Fruit fly (Drosophila melanogaster) whole organism, embryonic: ENCODE results near the gene CG15044.

Source experiments
- Abd-B ChIP-seq: fragments of 200-800 bp; sonication (Bioruptor generic); optimal IDR thresholded peaks from 2 replicates; lab custom pipeline; 2018; ENCODE audit warnings: missing biosample characterization, mild to moderate bottlenecking, missing genetic modification characterization, moderate library complexity
- Adf1 ChIP-seq: fragments of 200-800 bp; sonication (Bioruptor generic); IDR thresholded peaks from 2 replicates; pipeline ENCODE4 v1.3.6; 2022; ENCODE audit warnings: missing biosample characterization, missing genetic modification characterization
- C15 ChIP-seq: fragments of 200-800 bp; sonication (Bioruptor generic); IDR thresholded peaks from 3 replicates; pipeline ENCODE4 v1.3.6; 2022; ENCODE audit warnings: missing biosample characterization, missing genetic modification characterization
- CG10274 ChIP-seq: fragments of 200-800 bp; sonication (Bioruptor generic); optimal IDR thresholded peaks from 3 replicates; lab custom pipeline; 2017; ENCODE audit warnings: missing biosample characterization, mild to moderate bottlenecking, missing genetic modification characterization
- CG10462 ChIP-seq: fragments of 200-800 bp; sonication (Bioruptor generic); optimal IDR thresholded peaks from 2 replicates; lab custom pipeline; 2016; ENCODE audit warnings: missing biosample characterization, missing genetic modification characterization
- CG11560 ChIP-seq: fragments of 200-800 bp; sonication (Bioruptor generic); IDR thresholded peaks from 3 replicates; pipeline ENCODE4 v1.3.6; 2022; ENCODE audit warnings: missing biosample characterization, missing genetic modification characterization
- CG12104 ChIP-seq: fragments of 200-800 bp; sonication (Bioruptor generic); optimal IDR thresholded peaks from 3 replicates; lab custom pipeline; 2016; ENCODE audit warnings: missing biosample characterization, missing genetic modification characterization
- CG12236 ChIP-seq: fragments of 200-800 bp; sonication (Bioruptor generic); optimal IDR thresholded peaks from 2 replicates; lab custom pipeline; 2016; ENCODE audit warnings: missing biosample characterization, missing genetic modification characterization
- CG12942 ChIP-seq: fragments of 200-800 bp; sonication (Bioruptor generic); optimal IDR thresholded peaks from 3 replicates; lab custom pipeline; 2016; ENCODE audit warnings: missing biosample characterization, missing genetic modification characterization
- CG14050 ChIP-seq: fragments of 200-800 bp; sonication (Bioruptor generic); IDR thresholded peaks from 3 replicates; pipeline ENCODE4 v1.3.6; 2022; ENCODE audit warnings: missing biosample characterization, missing genetic modification characterization
- CG16863 ChIP-seq: fragments of 200-800 bp; sonication (Bioruptor generic); optimal IDR thresholded peaks from 3 replicates; lab custom pipeline; 2016; ENCODE audit warnings: missing biosample characterization, missing genetic modification characterization
- CG3065 ChIP-seq: fragments of 200-800 bp; sonication (Bioruptor generic); optimal IDR thresholded peaks from 2 replicates; lab custom pipeline; 2016; ENCODE audit warnings: missing biosample characterization, missing genetic modification characterization
- CG4730 ChIP-seq: fragments of 200-800 bp; sonication (Bioruptor generic); IDR thresholded peaks from 2 replicates; pipeline ENCODE4 v1.3.6; 2022; ENCODE audit warnings: missing biosample characterization, missing genetic modification characterization
- CG6654 ChIP-seq: fragments of 200-800 bp; sonication (Bioruptor generic); optimal IDR thresholded peaks from 2 replicates; lab custom pipeline; 2017; ENCODE audit warnings: missing biosample characterization, mild to moderate bottlenecking, missing genetic modification characterization
- CG7556 ChIP-seq: fragments of 200-800 bp; sonication (Bioruptor generic); optimal IDR thresholded peaks from 2 replicates; lab custom pipeline; 2017; ENCODE audit warnings: missing biosample characterization, mild to moderate bottlenecking, missing genetic modification characterization
- CG7963 ChIP-seq: fragments of 200-800 bp; sonication (Bioruptor generic); IDR thresholded peaks from 3 replicates; pipeline ENCODE4 v1.3.6; 2022; ENCODE audit warnings: missing biosample characterization, missing genetic modification characterization; ENCODE audit not compliant: partially characterized antibody
- CG8944 ChIP-seq: fragments of 200-800 bp; sonication (Bioruptor generic); optimal IDR thresholded peaks from 3 replicates; lab custom pipeline; 2016; ENCODE audit warnings: missing biosample characterization, missing genetic modification characterization
- CG9609 ChIP-seq: fragments of 200-800 bp; sonication (Bioruptor generic); optimal IDR thresholded peaks from 3 replicates; lab custom pipeline; 2016; ENCODE audit warnings: missing biosample characterization, missing genetic modification characterization
- CG9797 ChIP-seq: fragments of 200-800 bp; sonication (Bioruptor generic); optimal IDR thresholded peaks from 3 replicates; lab custom pipeline; 2018; ENCODE audit warnings: missing biosample characterization, mild to moderate bottlenecking, missing genetic modification characterization
- Dad ChIP-seq: fragments of 200-800 bp; sonication (Bioruptor generic); optimal IDR thresholded peaks from 3 replicates; lab custom pipeline; 2016; ENCODE audit warnings: missing biosample characterization, missing genetic modification characterization
- Drgx ChIP-seq: fragments of 200-800 bp; sonication (Bioruptor generic); IDR thresholded peaks from 2 replicates; pipeline ENCODE4 v1.3.6; 2022; ENCODE audit warnings: missing biosample characterization, missing genetic modification characterization
- Hr3 ChIP-seq: fragments of 200-800 bp; sonication (Bioruptor generic); optimal IDR thresholded peaks from 3 replicates; lab custom pipeline; 2016; ENCODE audit warnings: missing biosample characterization, missing genetic modification characterization
- Hr78 ChIP-seq, 2 experiments: fragments of 200-800 bp in 1 of 2; fragments of >200 bp in 1 of 2; sonication (Bioruptor generic) in 1 of 2; optimal IDR thresholded peaks; 2 replicates each; lab custom pipeline; 2017 to 2019; ENCODE audit warnings: missing biosample characterization in 2 of 2, missing genetic modification characterization in 2 of 2, mild to moderate bottlenecking in 1 of 2, moderate library complexity in 1 of 2
- Kr ChIP-seq: fragments of 200-800 bp; sonication (Bioruptor generic); optimal IDR thresholded peaks from 2 replicates; lab custom pipeline; 2017; ENCODE audit warnings: missing biosample characterization, mild to moderate bottlenecking, missing genetic modification characterization
- Lim3 ChIP-seq: fragments of 200-800 bp; sonication (Bioruptor generic); IDR thresholded peaks from 2 replicates; pipeline ENCODE4 v1.3.6; 2022; ENCODE audit warnings: missing biosample characterization, missing genetic modification characterization
- Mad ChIP-seq: fragments of 200-800 bp; sonication (Bioruptor generic); optimal IDR thresholded peaks from 2 replicates; lab custom pipeline; 2016; ENCODE audit warnings: missing biosample characterization, missing genetic modification characterization
- Neu2 ChIP-seq: fragments of 200-800 bp; sonication (Bioruptor generic); optimal IDR thresholded peaks from 3 replicates; lab custom pipeline; 2016; ENCODE audit warnings: missing biosample characterization, missing genetic modification characterization, borderline replicate concordance
- Opbp ChIP-seq: fragments of 200-800 bp; sonication (Bioruptor generic); IDR thresholded peaks from 3 replicates; pipeline ENCODE4 v1.3.6; 2022; ENCODE audit warnings: missing biosample characterization, missing genetic modification characterization; ENCODE audit not compliant: partially characterized antibody
- Ravus ChIP-seq: fragments of 200-800 bp; sonication (Bioruptor generic); IDR thresholded peaks from 2 replicates; pipeline ENCODE4 v1.3.6; 2022; ENCODE audit warnings: missing biosample characterization, missing genetic modification characterization
- Sox100B ChIP-seq: fragments of 200-800 bp; sonication (Bioruptor generic); optimal IDR thresholded peaks from 3 replicates; lab custom pipeline; 2018; ENCODE audit warnings: missing biosample characterization, mild to moderate bottlenecking, missing genetic modification characterization
- Vsx1 ChIP-seq: fragments of 200-800 bp; sonication (Bioruptor generic); optimal IDR thresholded peaks from 2 replicates; lab custom pipeline; 2017; ENCODE audit warnings: missing biosample characterization, mild to moderate bottlenecking, missing genetic modification characterization, missing genetic modification reagents
- bab2 ChIP-seq: fragments of 200-800 bp; sonication (Bioruptor generic); optimal IDR thresholded peaks from 2 replicates; lab custom pipeline; 2016; ENCODE audit warnings: missing biosample characterization, missing genetic modification characterization
- bowl ChIP-seq: fragments of 200-800 bp; sonication (Bioruptor generic); IDR thresholded peaks from 2 replicates; pipeline ENCODE4 v1.3.6; 2022; ENCODE audit warnings: missing biosample characterization, missing genetic modification characterization
- cg ChIP-seq: fragments of 200-800 bp; sonication (Bioruptor generic); optimal IDR thresholded peaks from 3 replicates; lab custom pipeline; 2019; ENCODE audit warnings: missing biosample characterization, mild to moderate bottlenecking, missing genetic modification characterization, moderate library complexity
- chinmo ChIP-seq: fragments of 200-800 bp; sonication (Bioruptor generic); IDR thresholded peaks from 4 replicates; pipeline ENCODE4 v1.3.6; 2022; ENCODE audit warnings: missing biosample characterization, missing genetic modification characterization; ENCODE audit not compliant: partially characterized antibody
- crc ChIP-seq: fragments of 200-800 bp; sonication (Bioruptor generic); optimal IDR thresholded peaks from 2 replicates; lab custom pipeline; 2016; ENCODE audit warnings: missing biosample characterization, missing genetic modification characterization
- en ChIP-seq: fragments of 200-800 bp; sonication (Bioruptor generic); optimal IDR thresholded peaks from 2 replicates; lab custom pipeline; 2016; ENCODE audit warnings: missing biosample characterization, missing genetic modification characterization
- jing ChIP-seq: fragments of 200-800 bp; sonication (Bioruptor generic); optimal IDR thresholded peaks from 2 replicates; lab custom pipeline; 2018; ENCODE audit warnings: missing biosample characterization, mild to moderate bottlenecking, missing genetic modification characterization
- luna ChIP-seq: fragments of 200-800 bp; sonication (Bioruptor generic); optimal IDR thresholded peaks from 2 replicates; lab custom pipeline; 2016; ENCODE audit warnings: missing biosample characterization, missing genetic modification characterization
- pfk ChIP-seq: fragments of 200-800 bp; sonication (Bioruptor generic); optimal IDR thresholded peaks from 2 replicates; lab custom pipeline; 2018; ENCODE audit warnings: missing biosample characterization, mild to moderate bottlenecking, missing genetic modification characterization, moderate library complexity
- phol ChIP-seq: fragments of 200-800 bp; sonication (Bioruptor generic); optimal IDR thresholded peaks from 3 replicates; lab custom pipeline; 2018; ENCODE audit warnings: missing biosample characterization, mild to moderate bottlenecking, missing genetic modification characterization, moderate library complexity
- psq ChIP-seq: fragments of 200-800 bp; sonication (Bioruptor generic); optimal IDR thresholded peaks from 2 replicates; lab custom pipeline; 2017; ENCODE audit warnings: missing biosample characterization, missing genetic modification characterization
- sc ChIP-seq, 3 experiments: fragments of >200 bp in 2 of 3; fragments of 200-800 bp in 1 of 3; sonication (Bioruptor generic) in 1 of 3; optimal IDR thresholded peaks; 2 replicates in 2 of 3; 3 replicates in 1 of 3; lab custom pipeline; 2017; ENCODE audit warnings: mild to moderate bottlenecking in 1 of 3, missing biosample characterization in 1 of 3, missing genetic modification characterization in 1 of 3, missing genetic modification reagents in 1 of 3
- sens-2 ChIP-seq: fragments of 200-800 bp; sonication (Bioruptor generic); IDR thresholded peaks from 2 replicates; pipeline ENCODE4 v1.3.6; 2022; ENCODE audit warnings: missing biosample characterization, missing genetic modification characterization
- slou ChIP-seq: fragments of 200-800 bp; sonication (Bioruptor generic); optimal IDR thresholded peaks from 3 replicates; lab custom pipeline; 2016; ENCODE audit warnings: missing biosample characterization, missing genetic modification characterization
- sob ChIP-seq: fragments of 200-800 bp; sonication (Bioruptor generic); IDR thresholded peaks from 2 replicates; pipeline ENCODE4 v1.3.6; 2022; ENCODE audit warnings: missing biosample characterization, missing genetic modification characterization
- sr ChIP-seq: fragments of 200-800 bp; sonication (Bioruptor generic); IDR thresholded peaks from 3 replicates; pipeline ENCODE4 v1.3.6; 2022; ENCODE audit warnings: missing biosample characterization, missing genetic modification characterization
- twi ChIP-seq: fragments of 200-800 bp; optimal IDR thresholded peaks from 2 replicates; lab custom pipeline; 2019; ENCODE audit warnings: missing biosample characterization, mild to moderate bottlenecking, missing genetic modification characterization, moderate library complexity
- vfl ChIP-seq: fragments of 200-800 bp; sonication (Bioruptor generic); optimal IDR thresholded peaks from 2 replicates; lab custom pipeline; 2016; ENCODE audit warnings: missing biosample characterization, missing genetic modification characterization
- zen ChIP-seq: fragments of 200-800 bp; sonication (Bioruptor generic); optimal IDR thresholded peaks from 3 replicates; lab custom pipeline; 2018; ENCODE audit warnings: missing biosample characterization, mild to moderate bottlenecking, missing genetic modification characterization, moderate library complexity

Gene CG15044

DNA sequence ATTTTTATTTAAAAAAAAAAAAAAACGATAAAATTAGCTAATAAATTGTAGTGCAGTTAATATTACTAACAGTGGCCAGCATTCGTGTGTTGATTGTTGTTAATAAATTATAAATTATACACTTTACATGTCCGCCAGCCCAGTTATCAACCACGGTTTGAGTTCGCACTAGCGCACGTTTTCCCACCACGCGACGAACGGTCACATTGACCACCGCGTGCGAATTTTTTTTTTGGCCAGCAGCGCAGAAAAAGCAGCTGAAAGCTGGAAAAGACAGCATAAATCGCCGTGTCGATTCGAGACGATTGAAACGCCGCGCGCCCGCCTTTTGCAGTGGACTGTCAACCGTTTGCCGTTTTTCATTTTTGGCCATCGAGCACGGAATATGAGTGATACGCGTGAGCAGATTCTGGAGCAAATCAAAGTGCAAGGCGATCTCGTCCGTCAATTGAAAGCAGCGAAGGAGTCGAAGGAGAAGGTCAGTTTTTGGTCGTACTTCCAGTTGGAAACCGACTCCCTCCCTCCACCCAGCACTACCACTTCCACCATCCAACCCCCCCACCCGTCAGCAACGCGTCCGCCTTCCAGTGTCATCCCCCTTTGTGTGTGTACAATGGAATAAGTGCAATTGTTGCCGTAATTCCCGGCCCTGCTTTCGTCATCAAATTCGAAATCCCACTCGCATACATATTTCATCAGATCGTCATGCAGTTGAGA lies 23.6 kb upstream of the CG15044 start, which contains the start of the genes Bx and HisRS (continued):
- TF ChIP-seq CG14050 (GFP tag; lab: Robert Waterston, UW) (no peak), sob (GFP tag; lab: Robert Waterston, UW) (no peak), CG10274 (GFP tag; lab: Kevin White, UChicago) (no peak), CG10462 (GFP tag; lab: Kevin White, UChicago) (no peak), CG8944 (GFP tag; lab: Kevin White, UChicago) (no peak), CG12236 (GFP tag; lab: Kevin White, UChicago) (no peak), twi (tag; lab: Kevin White, UChicago) (no peak), Ravus (GFP tag; lab: Robert Waterston, UW) (no peak), sens-2 (no peak), CG7963 (GFP tag; lab: Robert Waterston, UW) (no peak), bab2 (GFP tag; lab: Kevin White, UChicago) (no peak), CG9609 (no peak), Hr3 (GFP tag; lab: Kevin White, UChicago) (no peak), psq (no peak), jing (GFP tag; lab: Kevin White, UChicago) (no peak), slou (GFP tag; lab: Kevin White, UChicago) (no peak), CG7556 (no peak), CG11560 (no peak), Lim3 (no peak), zen (no peak), en (GFP tag; lab: Kevin White, UChicago) (no peak), crc (GFP tag; lab: Kevin White, UChicago) (no peak), Opbp (peak; percentile 64; the same call in 2 of the 3 replicates), Dad (GFP tag; lab: Kevin White, UChicago) (no peak), CG6654 (GFP tag; lab: Kevin White, UChicago) (no peak), sc (optimal IDR thresholded peaks at IDR 0.05; lab: Kevin White, UChicago) (no peak), sc (GFP tag; optimal IDR thresholded peaks at IDR 0.05; lab: Kevin White, UChicago) (no peak), sr (no peak), C15 (GFP tag; lab: Robert Waterston, UW) (no peak), Mad (GFP tag; lab: Kevin White, UChicago) (peak; percentile 20), chinmo (no peak), Drgx (GFP tag; lab: Robert Waterston, UW) (no peak), CG4730 (GFP tag; lab: Robert Waterston, UW) (no peak), Abd-B (GFP tag; lab: Kevin White, UChicago) (peak; percentile 19), CG16863 (GFP tag; lab: Kevin White, UChicago) (no peak), phol (tag; lab: Kevin White, UChicago) (peak; percentile 22), Kr (GFP tag; lab: Kevin White, UChicago) (no peak), Vsx1 (no peak), CG12942 (GFP tag; lab: Kevin White, UChicago) (no peak), CG9797 (GFP tag; lab: Kevin White, UChicago) (peak; percentile 77), Neu2 (GFP tag; lab: Kevin White, UChicago) (no peak), bowl (GFP tag; lab: Robert Waterston, UW) (no peak), Hr78 (GFP tag; optimal IDR thresholded peaks at IDR 0.05; lab: Kevin White, UChicago) (no peak), luna (GFP tag; lab: Kevin White, UChicago) (no peak), CG12104 (GFP tag; lab: Kevin White, UChicago) (no peak), cg (GFP tag; lab: Kevin White, UChicago) (no peak), CG3065 (GFP tag; lab: Kevin White, UChicago) (no peak), pfk (GFP tag; lab: Kevin White, UChicago) (peak; percentile 6), Sox100B (GFP tag; lab: Kevin White, UChicago) (no peak), vfl (GFP tag; lab: Kevin White, UChicago) (no peak), Adf1 (GFP tag; lab: Robert Waterston, UW) (peak; percentile 42)
